Worm (Caenorhabditis elegans) whole organism, mixed stage, embryonic: ENCODE results near the gene mtm-3.

ENCODE experiments used
- cnd-1 ChIP-seq: fragments of 200-800 bp; sonication (Bioruptor generic); optimal IDR thresholded peaks from 2 replicates; lab custom pipeline; 2018; ENCODE audit warnings: mild to moderate bottlenecking, missing genetic modification characterization, missing compliant biosample characterization
- ham-2 ChIP-seq: fragments of 200-800 bp; sonication (Bioruptor generic); optimal IDR thresholded peaks from 2 replicates; lab custom pipeline; 2018; ENCODE audit warnings: mild to moderate bottlenecking, missing genetic modification characterization, missing compliant biosample characterization
- lsy-2 ChIP-seq: fragments of 150-350 bp; optimal IDR thresholded peaks from 2 replicates; lab custom pipeline; 2014; ENCODE audit warnings: missing biosample characterization, missing genetic modification characterization
- nhr-76 ChIP-seq: sonication (generic microtip); optimal IDR thresholded peaks from 2 replicates; lab custom pipeline; 2017; ENCODE audit warnings: missing biosample characterization, missing genetic modification characterization
- pha-4 ChIP-seq: fragments of 150-350 bp; optimal IDR thresholded peaks from 2 replicates; lab custom pipeline; 2018; ENCODE audit warnings: missing biosample characterization, missing genetic modification reagents, missing genetic modification characterization

DNA sequence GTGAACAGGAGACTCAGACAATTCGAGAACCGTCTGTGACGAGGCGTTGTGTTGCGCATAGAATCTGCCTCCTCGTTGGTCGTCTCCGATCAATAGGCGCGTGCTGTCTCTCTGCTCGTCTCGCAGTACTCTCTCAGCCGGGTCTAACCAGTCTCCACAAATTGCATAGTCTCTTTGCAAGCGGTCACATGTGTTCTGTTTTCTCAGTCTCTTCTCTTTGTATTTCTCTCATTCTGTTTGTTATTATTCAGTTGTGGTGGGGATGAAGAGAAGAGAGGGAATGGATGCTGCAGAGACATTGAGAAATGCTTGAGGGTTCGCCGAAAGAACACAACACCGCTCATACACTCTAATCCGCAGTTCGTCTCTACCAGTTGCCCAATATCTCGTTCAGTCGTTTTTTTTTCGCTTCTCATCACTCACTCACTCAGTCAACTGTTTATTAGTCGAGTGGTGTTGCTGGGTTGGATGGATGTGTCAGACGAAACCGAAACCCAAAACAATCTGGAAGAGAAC, 1.2 kb upstream of the mtm-3 start:
- TF ChIP-seq cnd-1 (tag; lab: Kevin White, UChicago) (peak; percentile 67), lsy-2 (peak; percentile 86), ham-2 (peak; percentile 86), nhr-76 (tag; lab: Kevin White, UChicago) (no peak), pha-4 (tag; lab: Kevin White, UChicago) (peak; percentile 93)
